Fruit fly (Drosophila melanogaster) whole organism, embryonic: ENCODE measurements around the gene mRpL17.

Experiments
- Asciz ChIP-seq: fragments of 200-800 bp; sonication (Bioruptor generic); optimal IDR thresholded peaks from 2 replicates; lab custom pipeline; 2017; ENCODE audit warnings: missing biosample characterization, mild to moderate bottlenecking, missing genetic modification characterization, missing genetic modification reagents
- CG11723 ChIP-seq: fragments of 200-800 bp; sonication (Bioruptor generic); optimal IDR thresholded peaks from 2 replicates; lab custom pipeline; 2017; ENCODE audit warnings: missing biosample characterization, mild to moderate bottlenecking, missing genetic modification characterization
- CG12299 ChIP-seq: fragments of 200-800 bp; sonication (Bioruptor generic); optimal IDR thresholded peaks from 2 replicates; lab custom pipeline; 2018; ENCODE audit warnings: missing biosample characterization, mild to moderate bottlenecking, missing genetic modification characterization
- CG16863 ChIP-seq: fragments of 200-800 bp; sonication (Bioruptor generic); optimal IDR thresholded peaks from 3 replicates; lab custom pipeline; 2016; ENCODE audit warnings: missing biosample characterization, missing genetic modification characterization
- CG17385 ChIP-seq: fragments of 200-800 bp; sonication (Bioruptor generic); optimal IDR thresholded peaks from 3 replicates; lab custom pipeline; 2018; ENCODE audit warnings: missing biosample characterization, mild to moderate bottlenecking, missing genetic modification characterization
- CG1832 ChIP-seq: fragments of 200-800 bp; sonication (Bioruptor generic); optimal IDR thresholded peaks from 2 replicates; lab custom pipeline; 2017; ENCODE audit warnings: missing biosample characterization, mild to moderate bottlenecking, missing genetic modification characterization, inconsistent platforms
- CG31224 ChIP-seq: fragments of 200-800 bp; sonication (Bioruptor generic); IDR thresholded peaks from 2 replicates; pipeline ENCODE4 v1.3.6; 2022; ENCODE audit warnings: missing biosample characterization, missing genetic modification characterization
- CG31365 ChIP-seq: fragments of 200-800 bp; sonication (Bioruptor generic); optimal IDR thresholded peaks from 2 replicates; lab custom pipeline; 2018; ENCODE audit warnings: missing biosample characterization, mild to moderate bottlenecking, missing genetic modification characterization
- CG4820 ChIP-seq: fragments of 200-800 bp; sonication (Bioruptor generic); optimal IDR thresholded peaks from 3 replicates; lab custom pipeline; 2016; ENCODE audit warnings: missing biosample characterization, missing genetic modification characterization
- CG5180 ChIP-seq: fragments of 200-800 bp; sonication (Bioruptor generic); optimal IDR thresholded peaks from 3 replicates; lab custom pipeline; 2017; ENCODE audit warnings: missing biosample characterization, missing genetic modification characterization, mild to moderate bottlenecking, moderate library complexity, missing genetic modification reagents
- CG6175 ChIP-seq: fragments of 200-800 bp; sonication (Bioruptor generic); IDR thresholded peaks from 3 replicates; pipeline ENCODE4 v1.3.6; 2022; ENCODE audit warnings: missing biosample characterization, missing genetic modification characterization
- CG7357 ChIP-seq: fragments of 200-800 bp; sonication (Bioruptor generic); IDR thresholded peaks from 3 replicates; pipeline ENCODE4 v1.3.6; 2022; ENCODE audit warnings: missing biosample characterization, missing genetic modification characterization
- CG7786 ChIP-seq: fragments of 200-800 bp; sonication (Bioruptor generic); optimal IDR thresholded peaks from 2 replicates; lab custom pipeline; 2016; ENCODE audit warnings: missing biosample characterization, missing genetic modification characterization
- Camta ChIP-seq: fragments of 200-800 bp; sonication (Bioruptor generic); optimal IDR thresholded peaks from 2 replicates; lab custom pipeline; 2016; ENCODE audit warnings: missing biosample characterization, missing genetic modification characterization
- E2f1 ChIP-seq: fragments of 200-800 bp; sonication (Bioruptor generic); IDR thresholded peaks from 2 replicates; pipeline ENCODE4 v1.3.6; 2022; ENCODE audit warnings: missing biosample characterization, missing genetic modification characterization
- Fer3 ChIP-seq: fragments of 200-800 bp; sonication (Bioruptor generic); optimal IDR thresholded peaks from 2 replicates; lab custom pipeline; 2018; ENCODE audit warnings: missing biosample characterization, mild to moderate bottlenecking, missing genetic modification characterization, moderate library complexity
- Hmr ChIP-seq: fragments of 200-800 bp; sonication (Bioruptor generic); optimal IDR thresholded peaks from 3 replicates; lab custom pipeline; 2017; ENCODE audit warnings: mild to moderate bottlenecking, missing biosample characterization, missing genetic modification reagents, missing genetic modification characterization
- Hsf ChIP-seq: fragments of 200-800 bp; sonication (Bioruptor generic); optimal IDR thresholded peaks from 3 replicates; lab custom pipeline; 2016; ENCODE audit warnings: missing biosample characterization, missing genetic modification characterization
- Lpt ChIP-seq: fragments of >200 bp; optimal IDR thresholded peaks from 2 replicates; lab custom pipeline; 2018; ENCODE audit warnings: missing biosample characterization, missing genetic modification characterization
- MESR4 ChIP-seq: fragments of 200-800 bp; sonication (Bioruptor generic); optimal IDR thresholded peaks from 2 replicates; lab custom pipeline; 2018; ENCODE audit warnings: missing biosample characterization, mild to moderate bottlenecking, missing genetic modification characterization, moderate library complexity
- Neu2 ChIP-seq: fragments of 200-800 bp; sonication (Bioruptor generic); optimal IDR thresholded peaks from 3 replicates; lab custom pipeline; 2016; ENCODE audit warnings: missing biosample characterization, missing genetic modification characterization, borderline replicate concordance
- Nf-YB ChIP-seq: fragments of 200-800 bp; sonication (Bioruptor generic); optimal IDR thresholded peaks from 3 replicates; lab custom pipeline; 2019; ENCODE audit warnings: missing biosample characterization, mild to moderate bottlenecking, missing genetic modification characterization, moderate library complexity
- PHDP ChIP-seq: fragments of 200-800 bp; sonication (Bioruptor generic); optimal IDR thresholded peaks from 3 replicates; lab custom pipeline; 2018; ENCODE audit warnings: missing biosample characterization, mild to moderate bottlenecking, missing genetic modification characterization, moderate library complexity
- Pdp1 ChIP-seq, 2 experiments: fragments of 200-800 bp; sonication (Bioruptor generic); optimal IDR thresholded peaks; 3 replicates each; lab custom pipeline; 2016; ENCODE audit warnings: missing biosample characterization in 2 of 2, missing genetic modification characterization in 2 of 2, mild to moderate bottlenecking in 1 of 2, moderate library complexity in 1 of 2
- Six4 ChIP-seq: fragments of 200-800 bp; sonication (Bioruptor generic); optimal IDR thresholded peaks from 2 replicates; lab custom pipeline; 2016; ENCODE audit warnings: missing biosample characterization, missing genetic modification characterization
- Sox102F ChIP-seq: fragments of 200-800 bp; sonication (Bioruptor generic); optimal IDR thresholded peaks from 2 replicates; lab custom pipeline; 2018; ENCODE audit warnings: missing biosample characterization, mild to moderate bottlenecking, missing genetic modification characterization, moderate library complexity
- ab ChIP-seq: fragments of 200-800 bp; sonication (Bioruptor generic); optimal IDR thresholded peaks from 2 replicates; lab custom pipeline; 2016; ENCODE audit warnings: missing biosample characterization, missing genetic modification characterization
- amos ChIP-seq: fragments of 200-800 bp; sonication (Bioruptor generic); IDR thresholded peaks from 2 replicates; pipeline ENCODE4 v1.3.6; 2022; ENCODE audit warnings: missing biosample characterization, missing genetic modification characterization; ENCODE audit not compliant: partially characterized antibody
- aop ChIP-seq: fragments of 200-800 bp; sonication (Bioruptor generic); IDR thresholded peaks from 2 replicates; pipeline ENCODE4 v1.3.6; 2022; ENCODE audit warnings: missing biosample characterization, missing genetic modification characterization
- ato ChIP-seq: fragments of 200-800 bp; sonication (Bioruptor generic); IDR thresholded peaks from 2 replicates; pipeline ENCODE4 v1.3.6; 2022; ENCODE audit warnings: missing biosample characterization, missing genetic modification characterization; ENCODE audit not compliant: partially characterized antibody
- btn ChIP-seq: fragments of 200-800 bp; sonication (Bioruptor generic); optimal IDR thresholded peaks from 2 replicates; lab custom pipeline; 2016; ENCODE audit warnings: missing biosample characterization, missing genetic modification characterization
- corto ChIP-seq: fragments of 200-800 bp; sonication (Bioruptor generic); optimal IDR thresholded peaks from 2 replicates; lab custom pipeline; 2016; ENCODE audit warnings: missing biosample characterization, mild to moderate bottlenecking, missing genetic modification characterization, moderate library complexity
- cwo ChIP-seq: fragments of 200-800 bp; sonication (Bioruptor generic); optimal IDR thresholded peaks from 3 replicates; lab custom pipeline; 2017; ENCODE audit warnings: missing biosample characterization, missing genetic modification characterization, mild to moderate bottlenecking, moderate library complexity, missing genetic modification reagents
- gce ChIP-seq: fragments of 200-800 bp; sonication (Bioruptor generic); IDR thresholded peaks from 3 replicates; pipeline ENCODE4 v1.3.6; 2022; ENCODE audit warnings: missing biosample characterization, missing genetic modification characterization
- inv ChIP-seq: fragments of 200-800 bp; sonication (Bioruptor generic); IDR thresholded peaks from 2 replicates; pipeline ENCODE4 v1.3.6; 2022; ENCODE audit warnings: missing biosample characterization, missing genetic modification characterization; ENCODE audit not compliant: partially characterized antibody
- klu ChIP-seq: fragments of 200-800 bp; sonication (Bioruptor generic); IDR thresholded peaks from 2 replicates; pipeline ENCODE4 v1.3.6; 2022; ENCODE audit warnings: missing biosample characterization, missing genetic modification characterization
- kni ChIP-seq: fragments of 200-800 bp; sonication (Bioruptor generic); optimal IDR thresholded peaks from 3 replicates; lab custom pipeline; 2017; ENCODE audit warnings: mild to moderate bottlenecking, missing biosample characterization, missing genetic modification reagents, missing genetic modification characterization
- pan ChIP-seq, 4 experiments: fragments of >200 bp in 3 of 4; fragments of 200-800 bp in 1 of 4; sonication (Bioruptor generic) in 1 of 4; optimal IDR thresholded peaks in 3 of 4; IDR thresholded peaks in 1 of 4; 2 replicates each; pipeline versions ENCODE4 v1.3.6 to Lab custom; 2017 to 2022; ENCODE audit warnings: missing biosample characterization in 2 of 4, missing genetic modification characterization in 2 of 4, mixed read lengths in 1 of 4
- psq ChIP-seq: fragments of 200-800 bp; sonication (Bioruptor generic); optimal IDR thresholded peaks from 2 replicates; lab custom pipeline; 2017; ENCODE audit warnings: missing biosample characterization, missing genetic modification characterization
- pzg ChIP-seq: fragments of 200-800 bp; sonication (Bioruptor generic); optimal IDR thresholded peaks from 3 replicates; lab custom pipeline; 2018; ENCODE audit warnings: missing biosample characterization, mild to moderate bottlenecking, missing genetic modification characterization, moderate library complexity
- sc ChIP-seq, 3 experiments: fragments of >200 bp in 2 of 3; fragments of 200-800 bp in 1 of 3; sonication (Bioruptor generic) in 1 of 3; optimal IDR thresholded peaks; 2 replicates in 2 of 3; 3 replicates in 1 of 3; lab custom pipeline; 2017; ENCODE audit warnings: mild to moderate bottlenecking in 1 of 3, missing biosample characterization in 1 of 3, missing genetic modification characterization in 1 of 3, missing genetic modification reagents in 1 of 3
- scrt ChIP-seq: fragments of 200-800 bp; sonication (Bioruptor generic); optimal IDR thresholded peaks from 2 replicates; lab custom pipeline; 2018; ENCODE audit warnings: missing biosample characterization, mild to moderate bottlenecking, missing genetic modification characterization, moderate library complexity
- sens ChIP-seq: fragments of 200-800 bp; sonication (Bioruptor generic); peaks from one replicate; lab custom pipeline; 2016; ENCODE audit warnings: missing biosample characterization, missing genetic modification characterization
- slp2 ChIP-seq: fragments of 200-800 bp; sonication (Bioruptor generic); optimal IDR thresholded peaks from 2 replicates; lab custom pipeline; 2016; ENCODE audit warnings: missing biosample characterization, missing genetic modification characterization
- ssp ChIP-seq: fragments of 200-800 bp; sonication (Bioruptor generic); IDR thresholded peaks from 2 replicates; pipeline ENCODE4 v1.3.6; 2022; ENCODE audit warnings: missing biosample characterization, missing genetic modification characterization
- ttk ChIP-seq: fragments of 200-800 bp; sonication (Bioruptor generic); IDR thresholded peaks from 2 replicates; pipeline ENCODE4 v2.1.2; 2022; ENCODE audit warnings: missing biosample characterization, missing genetic modification characterization
- tx ChIP-seq: fragments of 200-800 bp; sonication (Bioruptor generic); optimal IDR thresholded peaks from 2 replicates; lab custom pipeline; 2016; ENCODE audit warnings: missing biosample characterization, missing genetic modification characterization
- wor ChIP-seq: fragments of 200-800 bp; sonication (Bioruptor generic); IDR thresholded peaks from 2 replicates; pipeline ENCODE4 v1.3.6; 2022; ENCODE audit warnings: missing biosample characterization, missing genetic modification characterization
- zfh1 ChIP-seq: fragments of 200-800 bp; sonication (Bioruptor generic); IDR thresholded peaks from 3 replicates; pipeline ENCODE4 v1.3.6; 2022; ENCODE audit warnings: missing biosample characterization, missing genetic modification characterization

Gene mRpL17

dm6 chr3L:246644-247199 lies 17.9 kb upstream of the mRpL17 start (continued):
- TF ChIP-seq CG16863 (peak; percentile 26), psq (GFP tag; lab: Kevin White, UChicago) (no peak), corto (GFP tag; lab: Kevin White, UChicago) (no peak), CG11723 (GFP tag; lab: Kevin White, UChicago) (no peak), gce (GFP tag; lab: Robert Waterston, UW) (0 out of 3 replicates have a peak, but pooled peaks have one; percentile 52), ato (peak; percentile 73), E2f1 (peak; percentile 47; the same call in 1 of the 2 replicates), Camta (peak; percentile 72), ssp (GFP tag; lab: Robert Waterston, UW) (peak; percentile 61), MESR4 (GFP tag; lab: Kevin White, UChicago) (peak; percentile 99), amos (peak; percentile 66; the same call in 1 of the 2 replicates), cwo (no peak), wor (GFP tag; lab: Robert Waterston, UW) (no peak), ttk (GFP tag; lab: Robert Waterston, UW) (no peak), pan (optimal IDR thresholded peaks at IDR 0.05; lab: Kevin White, UChicago) (no peak), pan (GFP tag; optimal IDR thresholded peaks at IDR 0.05 in 1 of 2, IDR thresholded peaks at IDR 0.05 in 1 of 2) (peak in 1 of 2 experiments; percentile 28), Neu2 (GFP tag; lab: Kevin White, UChicago) (no peak), CG7786 (GFP tag; lab: Kevin White, UChicago) (peak; percentile 21), inv (peak; percentile 57), CG1832 (GFP tag; lab: Kevin White, UChicago) (no peak), sens (GFP tag; lab: Kevin White, UChicago) (peak; percentile 79), Sox102F (no peak), Fer3 (tag; lab: Kevin White, UChicago) (no peak), scrt (GFP tag; lab: Kevin White, UChicago) (no peak), sc (optimal IDR thresholded peaks at IDR 0.05; lab: Kevin White, UChicago) (no peak), sc (GFP tag; optimal IDR thresholded peaks at IDR 0.05; lab: Kevin White, UChicago) (peak; percentile 25), Pdp1 (GFP tag; optimal IDR thresholded peaks at IDR 0.05; lab: Kevin White, UChicago) (peak; percentile 29 to 88), Lpt (no peak), Hmr (GFP tag; lab: Kevin White, UChicago) (no peak), CG17385 (GFP tag; lab: Kevin White, UChicago) (no peak), CG31224 (no peak), Asciz (GFP tag; lab: Kevin White, UChicago) (no peak), tx (GFP tag; lab: Kevin White, UChicago) (no peak), CG7357 (GFP tag; lab: Robert Waterston, UW) (no peak), slp2 (GFP tag; lab: Kevin White, UChicago) (peak; percentile 28), CG5180 (GFP tag; lab: Kevin White, UChicago) (peak; percentile 85), pzg (GFP tag; lab: Kevin White, UChicago) (peak; percentile 92), kni (no peak), zfh1 (GFP tag; lab: Robert Waterston, UW) (peak; percentile 66; the same call in 2 of the 3 replicates), Six4 (GFP tag; lab: Kevin White, UChicago) (no peak), Nf-YB (GFP tag; lab: Kevin White, UChicago) (peak; percentile 98), CG6175 (GFP tag; lab: Robert Waterston, UW) (no peak), Hsf (GFP tag; lab: Kevin White, UChicago) (peak; percentile 49), klu (GFP tag; lab: Robert Waterston, UW) (no peak), CG31365 (tag; lab: Kevin White, UChicago) (no peak), aop (GFP tag; lab: Robert Waterston, UW) (no peak), btn (no peak), CG4820 (GFP tag; lab: Kevin White, UChicago) (no peak), CG12299 (tag; lab: Kevin White, UChicago) (no peak), PHDP (tag; lab: Kevin White, UChicago) (no peak), ab (GFP tag; lab: Kevin White, UChicago) (peak; percentile 48)
